Fruit fly (Drosophila melanogaster): Measurements from ENCODE around the gene tadr.

The tadr gene

DNA sequence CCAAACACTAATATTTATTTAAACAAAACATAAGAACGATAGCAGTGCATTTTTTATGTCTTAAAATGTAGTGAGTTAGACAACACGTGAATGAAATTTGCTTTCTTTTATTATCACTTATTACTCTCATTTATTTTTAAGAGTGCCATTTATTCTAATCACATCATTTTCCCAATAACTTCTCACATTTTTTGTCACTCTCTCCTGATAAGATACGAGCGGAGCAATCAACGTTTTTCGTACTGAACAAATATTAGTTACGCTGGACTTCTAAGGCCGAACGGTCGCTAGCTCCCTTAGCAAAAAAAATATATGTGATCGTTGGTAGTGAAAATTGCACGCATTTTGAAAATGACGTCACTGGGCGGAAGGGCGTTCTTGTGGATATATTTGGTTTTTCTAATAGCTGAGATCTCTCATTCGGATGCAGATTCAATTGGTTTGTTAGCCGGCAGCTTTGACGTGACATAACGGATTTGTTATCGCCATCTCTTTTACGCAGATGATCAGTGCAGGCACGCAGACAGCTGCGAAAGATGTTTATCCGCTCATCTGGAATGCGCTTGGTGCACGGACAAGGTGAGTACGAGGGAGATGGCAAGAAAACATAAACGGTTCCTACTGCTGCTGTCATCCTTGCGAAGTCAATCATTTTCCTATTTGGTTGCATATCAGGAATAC, 22.3 kb upstream of the tadr start, which contains the start of gene Itgbn (continued):
- TF ChIP-seq Jarid2 (GFP tag; optimal IDR thresholded peaks at IDR 0.05) (peak; percentile 53), CG17359 (tag; optimal IDR thresholded peaks at IDR 0.05) (peak; percentile 8), bab2 (GFP tag; optimal IDR thresholded peaks at IDR 0.05) (no peak), sd (tag; optimal IDR thresholded peaks at IDR 0.05) (peak; percentile 54), Sry-δ (GFP tag; optimal IDR thresholded peaks at IDR 0.05) (no peak), nmo (GFP tag; optimal IDR thresholded peaks at IDR 0.05) (no peak), CG15514 (GFP tag; optimal IDR thresholded peaks at IDR 0.05) (no peak), grn (GFP tag; optimal IDR thresholded peaks at IDR 0.05) (peak; percentile 71), CG10321 (GFP tag; IDR thresholded peaks at IDR 0.05) (0 out of 2 replicates have a peak, but pooled peaks have one; percentile 35), CG10543 (GFP tag; optimal IDR thresholded peaks at IDR 0.05) (no peak), Dek (tag; optimal IDR thresholded peaks at IDR 0.05) (no peak), nerfin-1 (tag; optimal IDR thresholded peaks at IDR 0.05) (no peak), Dref (GFP tag; IDR thresholded peaks at IDR 0.05) (no peak), NC2β (GFP tag; optimal IDR thresholded peaks at IDR 0.05) (no peak), pb (GFP tag; optimal IDR thresholded peaks at IDR 0.05) (no peak), Fer1 (GFP tag; optimal IDR thresholded peaks at IDR 0.05) (no peak), crol (GFP tag; IDR thresholded peaks at IDR 0.05) (no peak), abd-A (tag; optimal IDR thresholded peaks at IDR 0.05) (no peak), hkb (optimal IDR thresholded peaks at IDR 0.05) (no peak), hkb (GFP tag; IDR thresholded peaks at IDR 0.05) (no peak), exex (tag; optimal IDR thresholded peaks at IDR 0.05) (peak; percentile 61), tna (GFP tag; IDR thresholded peaks at IDR 0.05; ENCODE audit: partially characterized antibody) (no peak), da (GFP tag; optimal IDR thresholded peaks at IDR 0.05) (no peak), CG10267 (tag; optimal IDR thresholded peaks at IDR 0.05) (no peak), z (GFP tag; IDR thresholded peaks at IDR 0.05) (no peak), fd102C (GFP tag; optimal IDR thresholded peaks at IDR 0.05) (no peak), CG34376 (GFP tag; optimal IDR thresholded peaks at IDR 0.05) (no peak), wdn (GFP tag; IDR thresholded peaks at IDR 0.05) (no peak), Trl (optimal IDR thresholded peaks at IDR 0.05) (peak in 1 of 2 experiments; percentile 20), Trl (GFP tag; optimal IDR thresholded peaks at IDR 0.05) (no peak), Oaz (GFP tag; IDR thresholded peaks at IDR 0.05) (no peak), amos (GFP tag; IDR thresholded peaks at IDR 0.05; ENCODE audit: partially characterized antibody) (0 out of 2 replicates have a peak, but pooled peaks have one; percentile 6), CG1832 (GFP tag; optimal IDR thresholded peaks at IDR 0.05) (peak; percentile 44), cwo (GFP tag; optimal IDR thresholded peaks at IDR 0.05) (peak; percentile 45), CG15479 (GFP tag; optimal IDR thresholded peaks at IDR 0.05) (peak; percentile 58), dpn (GFP tag; optimal IDR thresholded peaks at IDR 0.05) (no peak), Chrac-16 (GFP tag; optimal IDR thresholded peaks at IDR 0.05) (no peak), salm (tag; optimal IDR thresholded peaks at IDR 0.05) (no peak), hbn (GFP tag; IDR thresholded peaks at IDR 0.05; ENCODE audit: partially characterized antibody) (no peak), Med (GFP tag) (peak; percentile 65), sqz (GFP tag; optimal IDR thresholded peaks at IDR 0.05) (peak; percentile 29), eve (GFP tag; optimal IDR thresholded peaks at IDR 0.05) (peak in 1 of 2 experiments; percentile 40), mld (GFP tag; IDR thresholded peaks at IDR 0.05; ENCODE audit: partially characterized antibody) (0 out of 3 replicates have a peak, but pooled peaks have one; percentile 10), grau (tag; optimal IDR thresholded peaks at IDR 0.05) (no peak), gro (GFP tag; optimal IDR thresholded peaks at IDR 0.05) (peak; percentile 20), CG6683 (GFP tag; optimal IDR thresholded peaks at IDR 0.05) (no peak), mirr (GFP tag; optimal IDR thresholded peaks at IDR 0.05) (peak; percentile 38), CG3163 (GFP tag; optimal IDR thresholded peaks at IDR 0.05) (no peak), CG14014 (GFP tag; IDR thresholded peaks at IDR 0.05) (no peak), jing (GFP tag; optimal IDR thresholded peaks at IDR 0.05) (no peak)

Measured in whole organism, embryonic.